Worm (Caenorhabditis elegans) whole organism, early embryonic: ENCODE data around the gene F08D12.15.

Source experiments
- B0310.2 ChIP-seq: sonication (generic microtip); optimal IDR thresholded peaks from 2 replicates; lab custom pipeline; 2016; ENCODE audit warnings: mild to moderate bottlenecking, missing genetic modification characterization, missing compliant biosample characterization
- F13C5.2 ChIP-seq: sonication (generic microtip); optimal IDR thresholded peaks from 2 replicates; lab custom pipeline; 2017; ENCODE audit warnings: mild to moderate bottlenecking, missing genetic modification characterization, inconsistent platforms, missing compliant biosample characterization
- aly-1 ChIP-seq: sonication (generic microtip); optimal IDR thresholded peaks from 2 replicates; lab custom pipeline; 2016; ENCODE audit warnings: missing genetic modification characterization, missing compliant biosample characterization
- ama-1 ChIP-seq: fragments of 150-350 bp; optimal IDR thresholded peaks from 2 replicates; lab custom pipeline; 2014
- ceh-13 ChIP-seq: fragments of 200-800 bp; sonication (Bioruptor generic); optimal IDR thresholded peaks from 2 replicates; lab custom pipeline; 2018; ENCODE audit warnings: mild to moderate bottlenecking, missing genetic modification characterization, missing compliant biosample characterization
- ceh-36 ChIP-seq: sonication (generic microtip); optimal IDR thresholded peaks from 2 replicates; lab custom pipeline; 2016; ENCODE audit warnings: missing genetic modification characterization, inconsistent platforms, missing compliant biosample characterization
- ets-7 ChIP-seq: sonication (generic microtip); optimal IDR thresholded peaks from 2 replicates; lab custom pipeline; 2016; ENCODE audit warnings: missing genotype, missing genetic modification characterization, missing compliant biosample characterization
- flt-1 ChIP-seq: fragments of 200-800 bp; sonication (Bioruptor generic); IDR thresholded peaks from 2 replicates; pipeline ENCODE4 v1.3.6; 2022; ENCODE audit warnings: missing genetic modification characterization, missing compliant biosample characterization
- hmbx-1 ChIP-seq: sonication (generic microtip); optimal IDR thresholded peaks from 2 replicates; lab custom pipeline; 2016; ENCODE audit warnings: mild to moderate bottlenecking, missing genetic modification characterization, missing compliant biosample characterization
- hmg-4 ChIP-seq: fragments of 200-800 bp; sonication (Bioruptor generic); optimal IDR thresholded peaks from 2 replicates; lab custom pipeline; 2018; ENCODE audit warnings: mild to moderate bottlenecking, missing genetic modification characterization, missing compliant biosample characterization
- hnd-1 ChIP-seq: sonication (generic microtip); optimal IDR thresholded peaks from 2 replicates; lab custom pipeline; 2016; ENCODE audit warnings: missing genetic modification characterization, missing compliant biosample characterization
- pes-1 ChIP-seq: fragments of 200-800 bp; sonication (Bioruptor generic); IDR thresholded peaks from 2 replicates; pipeline ENCODE4 v1.3.6; 2022; ENCODE audit warnings: missing genetic modification reagents, missing genetic modification characterization, missing compliant biosample characterization
- scrt-1 ChIP-seq: fragments of 200-800 bp; sonication (Bioruptor generic); IDR thresholded peaks from 2 replicates; pipeline ENCODE4 v1.3.6; 2022; ENCODE audit warnings: missing genetic modification characterization, missing compliant biosample characterization
- sea-1 ChIP-seq: fragments of 200-800 bp; sonication (Bioruptor generic); conservative IDR thresholded peaks from 2 replicates; pipeline ENCODE4 v1.3.6; 2022; ENCODE audit warnings: missing genetic modification characterization, missing compliant biosample characterization
- tbx-11 ChIP-seq: fragments of 200-800 bp; sonication (Bioruptor generic); IDR thresholded peaks from 2 replicates; pipeline ENCODE4 v1.3.6; 2022; ENCODE audit warnings: missing genetic modification characterization, missing compliant biosample characterization
- tbx-37 ChIP-seq: fragments of 200-800 bp; sonication (Bioruptor generic); conservative IDR thresholded peaks from 2 replicates; pipeline ENCODE4 v1.3.6; 2022; ENCODE audit warnings: missing genetic modification reagents, missing genetic modification characterization, missing compliant biosample characterization
- tra-4 ChIP-seq: sonication (generic microtip); optimal IDR thresholded peaks from 2 replicates; lab custom pipeline; 2017; ENCODE audit warnings: missing genetic modification characterization, missing compliant biosample characterization

The F08D12.15 gene

DNA sequence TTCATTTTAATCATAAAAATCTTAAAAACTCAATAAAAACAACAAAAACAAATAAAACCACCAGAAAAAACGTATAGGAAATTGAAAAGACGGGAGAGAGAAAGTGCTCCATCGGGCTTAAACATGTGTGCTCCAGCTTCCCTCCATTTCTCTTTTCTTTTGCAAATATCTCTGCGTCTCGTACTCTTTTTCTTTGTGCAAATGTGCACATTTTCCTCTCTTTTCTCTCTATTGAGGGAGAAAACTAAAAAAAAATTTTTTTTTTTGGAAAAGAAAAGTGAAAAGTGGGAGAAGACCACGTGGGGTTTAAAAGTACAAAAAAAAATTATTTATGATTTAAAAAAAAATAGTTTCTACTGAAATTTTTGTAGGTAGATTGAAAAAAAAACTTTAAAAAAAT, 37.8 kb downstream of the F08D12.15 start:
- no peak for TF ChIP-seq tra-4 (tag; lab: Kevin White, UChicago)
- TF ChIP-seq ama-1 (lab: Kevin White, UChicago): no peak
- no peak for TF ChIP-seq scrt-1 (GFP tag; lab: Robert Waterston, UW)
- no peak for TF ChIP-seq hnd-1 (tag; lab: Kevin White, UChicago)
- no peak for TF ChIP-seq tbx-37 (GFP tag; lab: Robert Waterston, UW)
- no peak for TF ChIP-seq ceh-36 (tag; lab: Kevin White, UChicago)
- TF ChIP-seq hmg-4 (GFP tag; lab: Kevin White, UChicago): no peak
- no peak for TF ChIP-seq ets-7 (tag; lab: Kevin White, UChicago)

DNA sequence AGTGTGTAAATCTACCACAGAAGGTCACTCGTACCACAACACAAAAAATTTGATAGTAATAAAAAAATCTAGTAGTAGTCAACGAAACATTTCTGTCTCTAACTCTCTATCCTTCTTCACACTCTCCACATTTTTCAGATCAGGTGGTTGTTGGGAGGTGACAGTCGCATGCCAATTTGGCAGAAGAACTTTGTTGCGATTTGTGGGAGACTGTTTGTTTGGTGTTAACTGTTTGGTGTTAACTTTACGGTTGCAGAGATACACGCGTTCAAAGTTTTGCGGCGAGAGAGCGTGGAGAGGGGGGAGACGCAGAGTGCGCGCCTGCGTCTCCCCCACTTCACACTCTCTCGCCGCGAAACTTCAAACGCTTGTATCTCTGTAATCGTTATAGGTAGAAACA, 38.5 kb downstream of the F08D12.15 start:
- TF ChIP-seq tra-4 (tag; lab: Kevin White, UChicago) (no peak), tbx-11 (GFP tag; lab: Robert Waterston, UW) (no peak), ceh-36 (tag; lab: Kevin White, UChicago) (no peak), ama-1 (lab: Kevin White, UChicago) (no peak), aly-1 (tag; lab: Kevin White, UChicago) (no peak), B0310.2 (tag; lab: Kevin White, UChicago) (no peak), sea-1 (GFP tag; lab: Robert Waterston, UW) (no peak), tbx-37 (GFP tag; lab: Robert Waterston, UW) (no peak), ceh-13 (no peak), hmg-4 (GFP tag; lab: Kevin White, UChicago) (no peak), hmbx-1 (tag; lab: Kevin White, UChicago) (no peak), hnd-1 (tag; lab: Kevin White, UChicago) (no peak), pes-1 (GFP tag; lab: Robert Waterston, UW) (no peak), scrt-1 (GFP tag; lab: Robert Waterston, UW) (no peak), F13C5.2 (no peak), ets-7 (tag; lab: Kevin White, UChicago) (no peak), flt-1 (no peak)

DNA sequence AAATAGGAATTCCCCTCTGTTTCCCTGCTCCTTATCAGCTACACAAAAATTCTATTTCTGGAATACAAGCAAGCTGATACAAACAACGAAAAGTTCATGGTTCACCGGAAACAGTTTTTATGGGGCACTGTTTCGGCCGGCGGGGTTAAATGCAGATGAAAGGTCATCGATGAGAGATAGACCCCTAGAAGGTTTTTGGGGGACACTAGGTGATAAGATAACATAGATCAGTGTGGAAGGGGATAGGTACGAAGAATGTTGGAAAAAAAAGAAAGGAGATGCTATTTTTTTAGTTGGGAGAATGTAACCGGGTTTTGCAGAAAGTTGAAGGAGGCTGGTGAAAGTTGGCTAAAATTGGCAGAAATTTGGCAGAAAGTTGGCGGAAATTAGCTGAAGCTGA, 39.1 kb downstream of the F08D12.15 start:
- no peak for TF ChIP-seq hmg-4 (GFP tag; lab: Kevin White, UChicago)
- TF ChIP-seq hmbx-1 (tag; lab: Kevin White, UChicago): no peak
- TF ChIP-seq tra-4 (tag; lab: Kevin White, UChicago): no peak
- no peak for TF ChIP-seq F13C5.2
- TF ChIP-seq ceh-36 (tag; lab: Kevin White, UChicago): no peak
- TF ChIP-seq tbx-37 (GFP tag; lab: Robert Waterston, UW): no peak
- no peak for TF ChIP-seq flt-1
- no peak for TF ChIP-seq aly-1 (tag; lab: Kevin White, UChicago)
- TF ChIP-seq ceh-13: no peak
- TF ChIP-seq pes-1 (GFP tag; lab: Robert Waterston, UW): no peak
- no peak for TF ChIP-seq scrt-1 (GFP tag; lab: Robert Waterston, UW)
- no peak for TF ChIP-seq sea-1 (GFP tag; lab: Robert Waterston, UW)
- TF ChIP-seq B0310.2 (tag; lab: Kevin White, UChicago): no peak
- no peak for TF ChIP-seq ets-7 (tag; lab: Kevin White, UChicago)

DNA sequence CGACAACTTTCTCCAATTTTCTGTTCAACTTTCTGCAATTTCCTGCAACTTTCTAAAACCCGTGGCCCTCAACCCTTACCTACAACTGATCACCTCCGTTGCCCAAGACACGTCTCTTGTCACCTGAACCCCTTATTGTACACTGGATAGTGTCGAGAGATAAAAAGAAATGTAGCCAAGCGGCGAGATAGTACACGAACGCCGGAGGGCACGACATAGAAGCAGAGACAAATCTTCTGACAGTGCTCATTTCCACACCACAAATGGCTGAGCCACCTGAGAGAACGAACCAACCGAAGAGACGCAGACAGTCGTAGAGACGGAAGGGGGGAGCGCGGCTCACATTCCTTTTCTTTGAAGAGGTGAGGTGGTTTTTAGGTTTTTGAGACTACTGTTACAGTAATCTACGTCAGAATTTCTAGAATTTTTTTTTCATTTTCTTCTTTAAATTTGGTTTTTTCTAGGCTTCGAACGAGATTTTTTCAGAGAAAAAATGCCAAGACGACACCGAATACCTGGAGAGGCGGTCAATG, 41.3 kb downstream of the F08D12.15 start, which contains the start of gene K12H6.12:
TSS of gene K12H6.12 (plus strand) at position 483 of the 533 bp plus-strand sequence.
- TF ChIP-seq hmbx-1 (tag; lab: Kevin White, UChicago) (no peak), flt-1 (no peak), hnd-1 (tag; lab: Kevin White, UChicago) (no peak), B0310.2 (tag; lab: Kevin White, UChicago) (no peak), tbx-11 (GFP tag; lab: Robert Waterston, UW) (no peak), pes-1 (GFP tag; lab: Robert Waterston, UW) (no peak), sea-1 (GFP tag; lab: Robert Waterston, UW) (no peak), ceh-13 (no peak), ceh-36 (tag; lab: Kevin White, UChicago) (no peak), ets-7 (tag; lab: Kevin White, UChicago) (no peak), tbx-37 (GFP tag; lab: Robert Waterston, UW) (no peak), F13C5.2 (no peak), scrt-1 (GFP tag; lab: Robert Waterston, UW) (no peak), ama-1 (lab: Kevin White, UChicago) (no peak), tra-4 (tag; lab: Kevin White, UChicago) (no peak), hmg-4 (GFP tag; lab: Kevin White, UChicago) (no peak), aly-1 (tag; lab: Kevin White, UChicago) (no peak)

DNA sequence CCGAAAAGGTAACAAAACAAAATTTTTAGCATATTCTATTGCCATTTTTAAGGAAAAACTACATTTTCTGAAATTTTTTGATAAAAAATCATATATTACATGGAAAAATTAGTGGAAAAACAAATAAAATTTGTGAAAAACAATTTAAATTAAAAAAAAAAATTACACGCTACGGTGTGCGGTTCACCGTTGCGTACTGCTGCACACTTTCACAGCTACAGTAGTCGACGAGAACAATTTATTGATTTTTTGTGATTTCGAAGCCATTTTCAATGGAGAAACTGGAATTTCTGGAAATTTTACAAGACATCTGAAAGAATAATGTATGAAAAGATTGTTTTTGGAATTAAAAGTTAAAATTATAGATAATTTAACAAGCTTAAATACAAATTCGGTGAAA, 48.6 kb downstream of the F08D12.15 start:
- no peak for TF ChIP-seq hnd-1 (tag; lab: Kevin White, UChicago)
- TF ChIP-seq tbx-37 (GFP tag; lab: Robert Waterston, UW): no peak
- TF ChIP-seq F13C5.2: no peak
- TF ChIP-seq tbx-11 (GFP tag; lab: Robert Waterston, UW): no peak
- no peak for TF ChIP-seq ceh-36 (tag; lab: Kevin White, UChicago)
- no peak for TF ChIP-seq tra-4 (tag; lab: Kevin White, UChicago)

DNA sequence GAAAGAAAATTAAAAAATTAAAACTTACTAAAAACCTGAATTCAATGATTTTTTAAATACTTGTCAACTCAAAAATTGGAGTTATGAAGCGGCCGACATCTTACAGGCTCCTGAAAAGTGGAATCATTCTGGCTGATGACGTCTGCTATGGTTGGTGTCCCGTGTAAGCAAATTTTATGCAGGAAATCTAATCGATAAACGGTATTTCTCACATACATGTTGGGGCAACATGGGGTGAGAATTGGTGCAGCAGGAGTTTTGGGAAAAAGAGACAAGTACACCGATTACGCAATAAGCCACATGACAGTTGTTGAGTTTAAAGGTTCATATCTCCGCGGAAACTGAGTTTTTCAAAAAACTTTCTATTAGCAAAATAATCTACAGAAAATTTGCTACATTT, 49.0 kb downstream of the F08D12.15 start, which contains the start of gene K12H6.2:
TSS of gene K12H6.2 (minus strand) at position 101 of the 400 bp plus-strand sequence.
- no peak for TF ChIP-seq hnd-1 (tag; lab: Kevin White, UChicago)
- no peak for TF ChIP-seq pes-1 (GFP tag; lab: Robert Waterston, UW)
- TF ChIP-seq sea-1 (GFP tag; lab: Robert Waterston, UW): no peak
- no peak for TF ChIP-seq ets-7 (tag; lab: Kevin White, UChicago)
- TF ChIP-seq ceh-13: no peak
- TF ChIP-seq B0310.2 (tag; lab: Kevin White, UChicago): no peak
- no peak for TF ChIP-seq scrt-1 (GFP tag; lab: Robert Waterston, UW)
- TF ChIP-seq tra-4 (tag; lab: Kevin White, UChicago): no peak
- TF ChIP-seq F13C5.2: no peak
- no peak for TF ChIP-seq hmbx-1 (tag; lab: Kevin White, UChicago)
- TF ChIP-seq tbx-11 (GFP tag; lab: Robert Waterston, UW): no peak
- no peak for TF ChIP-seq tbx-37 (GFP tag; lab: Robert Waterston, UW)
- TF ChIP-seq aly-1 (tag; lab: Kevin White, UChicago): no peak
- TF ChIP-seq ama-1 (lab: Kevin White, UChicago): no peak
